Fruit fly (Drosophila melanogaster): ENCODE measurements around the gene CG5888.

The CG5888 gene

dm6 chr2L:16350742-16351568, 97.3 kb downstream of the CG5888 start (continued):
- TF ChIP-seq CG14860 (GFP tag; IDR thresholded peaks at IDR 0.05; ENCODE audit: partially characterized antibody) (0 out of 3 replicates have a peak, but pooled peaks have one; percentile 14), CG2116 (GFP tag; optimal IDR thresholded peaks at IDR 0.05) (peak; percentile 89), CG14710 (tag; optimal IDR thresholded peaks at IDR 0.05) (peak; percentile 98), hth (optimal IDR thresholded peaks at IDR 0.05) (no peak), CG9817 (tag; optimal IDR thresholded peaks at IDR 0.05) (peak; percentile 99), E2f1 (GFP tag; IDR thresholded peaks at IDR 0.05) (peak; percentile 99), CG4707 (GFP tag; optimal IDR thresholded peaks at IDR 0.05) (peak; percentile 97), Rx (GFP tag; IDR thresholded peaks at IDR 0.05) (peak; percentile 98), Lpt (GFP tag; optimal IDR thresholded peaks at IDR 0.05) (no peak), CG12942 (GFP tag; optimal IDR thresholded peaks at IDR 0.05) (peak; percentile 98), Ets65A (GFP tag) (peak; percentile 100), CG18262 (tag; optimal IDR thresholded peaks at IDR 0.05) (peak; percentile 99), Lhr (GFP tag; optimal IDR thresholded peaks at IDR 0.05) (peak; percentile 95), Ets97D (GFP tag; optimal IDR thresholded peaks at IDR 0.05) (peak; percentile 94), CG13123 (GFP tag; optimal IDR thresholded peaks at IDR 0.05) (peak; percentile 97), mirr (GFP tag; optimal IDR thresholded peaks at IDR 0.05) (peak; percentile 99), zf30C (GFP tag; optimal IDR thresholded peaks at IDR 0.05) (peak; percentile 25)
